Fruit fly (Drosophila melanogaster) whole organism, adult: ENCODE data around the gene CG5172.

ENCODE experiments used
- CG11617 ChIP-seq: fragments of 200-800 bp; sonication (Bioruptor generic); optimal IDR thresholded peaks from 2 replicates; lab custom pipeline; 2017; ENCODE audit warnings: mild to moderate bottlenecking, missing biosample characterization, missing genetic modification reagents, missing genetic modification characterization
- CG12768 ChIP-seq: fragments of 200-800 bp; sonication (Bioruptor generic); optimal IDR thresholded peaks from 2 replicates; lab custom pipeline; 2017; ENCODE audit warnings: missing biosample characterization, missing genetic modification characterization, mild to moderate bottlenecking, moderate library complexity, missing genetic modification reagents
- CG14711 ChIP-seq: fragments of 200-800 bp; sonication (Bioruptor generic); optimal IDR thresholded peaks from 2 replicates; lab custom pipeline; 2018; ENCODE audit warnings: missing biosample characterization, mild to moderate bottlenecking, missing genetic modification characterization, moderate library complexity
- CG1620 ChIP-seq: fragments of 200-800 bp; sonication (Bioruptor generic); optimal IDR thresholded peaks from 2 replicates; lab custom pipeline; 2016; ENCODE audit warnings: missing biosample characterization, missing genetic modification characterization
- CG33017 ChIP-seq: fragments of 200-800 bp; sonication (Bioruptor generic); optimal IDR thresholded peaks from 2 replicates; lab custom pipeline; 2018; ENCODE audit warnings: missing biosample characterization, mild to moderate bottlenecking, missing genetic modification characterization, moderate library complexity
- CG5204 ChIP-seq: fragments of 200-800 bp; sonication (Bioruptor generic); optimal IDR thresholded peaks from 2 replicates; lab custom pipeline; 2016; ENCODE audit warnings: missing biosample characterization, missing genetic modification characterization
- CG7045 ChIP-seq: fragments of 200-800 bp; sonication (Bioruptor generic); optimal IDR thresholded peaks from 2 replicates; lab custom pipeline; 2017; ENCODE audit warnings: missing biosample characterization, mild to moderate bottlenecking, missing genetic modification characterization
- CG7101 ChIP-seq: fragments of 200-800 bp; sonication (Bioruptor generic); optimal IDR thresholded peaks from 2 replicates; lab custom pipeline; 2018; ENCODE audit warnings: missing biosample characterization, mild to moderate bottlenecking, missing genetic modification characterization, moderate library complexity
- Clk ChIP-seq: fragments of 200-800 bp; sonication (Bioruptor generic); optimal IDR thresholded peaks from 2 replicates; lab custom pipeline; 2017; ENCODE audit warnings: missing biosample characterization, missing genetic modification characterization
- Crg-1 ChIP-seq: fragments of 200-800 bp; sonication (Bioruptor generic); optimal IDR thresholded peaks from 2 replicates; lab custom pipeline; 2016; ENCODE audit warnings: missing biosample characterization, missing genetic modification characterization
- Hr96 ChIP-seq: fragments of 200-800 bp; sonication (Bioruptor generic); optimal IDR thresholded peaks from 2 replicates; lab custom pipeline; 2016; ENCODE audit warnings: missing biosample characterization, missing genetic modification characterization
- Mnt ChIP-seq: fragments of 200-800 bp; sonication (Bioruptor generic); optimal IDR thresholded peaks from 2 replicates; lab custom pipeline; 2016; ENCODE audit warnings: missing biosample characterization, mild to moderate bottlenecking, missing genetic modification characterization
- bab1 ChIP-seq: fragments of 200-800 bp; sonication (Bioruptor generic); optimal IDR thresholded peaks from 3 replicates; lab custom pipeline; 2019; ENCODE audit warnings: missing biosample characterization, mild to moderate bottlenecking, missing genetic modification characterization, moderate library complexity
- cic ChIP-seq: fragments of 200-800 bp; sonication (Bioruptor generic); optimal IDR thresholded peaks from 2 replicates; lab custom pipeline; 2017; ENCODE audit warnings: missing biosample characterization, mild to moderate bottlenecking, missing genetic modification characterization, moderate library complexity
- cnc ChIP-seq, 2 experiments: fragments of >200 bp; optimal IDR thresholded peaks; 2 replicates each; lab custom pipeline; 2017
- kay ChIP-seq: fragments of 200-800 bp; sonication (Bioruptor generic); peaks from one replicate; lab custom pipeline; 2016; ENCODE audit warnings: missing biosample characterization, missing genetic modification characterization, borderline replicate concordance
- ovo ChIP-seq: fragments of 200-800 bp; sonication (Bioruptor generic); optimal IDR thresholded peaks from 2 replicates; lab custom pipeline; 2016; ENCODE audit warnings: missing biosample characterization, missing genetic modification characterization
- pad ChIP-seq: fragments of 200-800 bp; sonication (Bioruptor generic); optimal IDR thresholded peaks from 3 replicates; lab custom pipeline; 2017; ENCODE audit warnings: missing biosample characterization, missing genetic modification characterization, mild to moderate bottlenecking, moderate library complexity, missing genetic modification reagents
- tj ChIP-seq: fragments of 200-800 bp; sonication (Bioruptor generic); optimal IDR thresholded peaks from 3 replicates; lab custom pipeline; 2017; ENCODE audit warnings: missing biosample characterization, mild to moderate bottlenecking, missing genetic modification characterization, moderate library complexity
- toe ChIP-seq: fragments of 200-800 bp; sonication (Bioruptor generic); optimal IDR thresholded peaks from 2 replicates; lab custom pipeline; 2016; ENCODE audit warnings: missing biosample characterization, missing genetic modification characterization

The CG5172 gene

dm6 chrX:17188167-17188566 lies 33.1 kb upstream of the CG5172 start:
- TF ChIP-seq pad (GFP tag; lab: Kevin White, UChicago) (no peak), cic (GFP tag; lab: Kevin White, UChicago) (no peak), CG7045 (GFP tag; lab: Kevin White, UChicago) (no peak), kay (GFP tag; lab: Kevin White, UChicago) (no peak), ovo (GFP tag; lab: Kevin White, UChicago) (no peak), toe (GFP tag; lab: Kevin White, UChicago) (no peak)

- TF ChIP-seq CG12768 (GFP tag; lab: Kevin White, UChicago) = no peak
- TF ChIP-seq CG33017 (tag; lab: Kevin White, UChicago) = no peak
- no peak for TF ChIP-seq Crg-1 (GFP tag; lab: Kevin White, UChicago)
Measured at dm6 chrX:17202498-17203162, 18.6 kb upstream of the CG5172 start, which contains the start of the genes TTLL1A and CG5070. Gene TTLL1A, minus strand, starts transcription at chrX:17202598. Gene CG5070, plus strand, starts transcription at chrX:17203112.

- TF ChIP-seq Clk (no peak), pad (GFP tag; lab: Kevin White, UChicago) (no peak), CG7101 (tag; lab: Kevin White, UChicago) (no peak), toe (GFP tag; lab: Kevin White, UChicago) (no peak), CG5204 (GFP tag; lab: Kevin White, UChicago) (no peak), CG1620 (GFP tag; lab: Kevin White, UChicago) (no peak), cnc (optimal IDR thresholded peaks at IDR 0.05; lab: Kevin White, UChicago) (no peak), Hr96 (GFP tag; lab: Kevin White, UChicago) (no peak)
Measured at dm6 chrX:17205028-17205427, 16.2 kb upstream of the CG5172 start.

- no peak for TF ChIP-seq kay (GFP tag; lab: Kevin White, UChicago)
- no peak for TF ChIP-seq CG1620 (GFP tag; lab: Kevin White, UChicago)
- no peak for TF ChIP-seq toe (GFP tag; lab: Kevin White, UChicago)
- no peak for TF ChIP-seq cnc (optimal IDR thresholded peaks at IDR 0.05; lab: Kevin White, UChicago)
- TF ChIP-seq Crg-1 (GFP tag; lab: Kevin White, UChicago) = no peak
- no peak for TF ChIP-seq CG12768 (GFP tag; lab: Kevin White, UChicago)
- no peak for TF ChIP-seq CG5204 (GFP tag; lab: Kevin White, UChicago)
- no peak for TF ChIP-seq tj
Measured at dm6 chrX:17206046-17206445, 15.2 kb upstream of the CG5172 start, which contains the start of gene CG32564. Gene CG32564, plus strand, starts transcription at chrX:17206407.

dm6 chrX:17207865-17208486 lies 13.3 kb upstream of the CG5172 start, which contains the start of gene CG32563:
Gene CG32563, plus strand, starts transcription at chrX:17208436.
- TF ChIP-seq Hr96 (GFP tag; lab: Kevin White, UChicago) (no peak), ovo (GFP tag; lab: Kevin White, UChicago) (no peak), pad (GFP tag; lab: Kevin White, UChicago) (no peak), CG5204 (GFP tag; lab: Kevin White, UChicago) (no peak), CG12768 (GFP tag; lab: Kevin White, UChicago) (no peak), kay (GFP tag; lab: Kevin White, UChicago) (no peak), CG33017 (tag; lab: Kevin White, UChicago) (no peak), CG11617 (GFP tag; lab: Kevin White, UChicago) (no peak), toe (GFP tag; lab: Kevin White, UChicago) (no peak), Mnt (GFP tag; lab: Kevin White, UChicago) (no peak), cic (GFP tag; lab: Kevin White, UChicago) (no peak), Crg-1 (GFP tag; lab: Kevin White, UChicago) (no peak)

- TF ChIP-seq CG11617 (GFP tag; lab: Kevin White, UChicago) (no peak), bab1 (no peak), kay (GFP tag; lab: Kevin White, UChicago) (no peak), CG33017 (tag; lab: Kevin White, UChicago) (no peak), CG7045 (GFP tag; lab: Kevin White, UChicago) (no peak), CG14711 (no peak), cic (GFP tag; lab: Kevin White, UChicago) (no peak), tj (no peak), cnc (optimal IDR thresholded peaks at IDR 0.05; lab: Kevin White, UChicago) (no peak), CG5204 (GFP tag; lab: Kevin White, UChicago) (no peak)
Measured at dm6 chrX:17209897-17210296, 11.3 kb upstream of the CG5172 start, which contains the start of gene CG12995. Gene CG12995, minus strand, starts transcription at chrX:17209997.

dm6 chrX:17212007-17212406 lies 9.2 kb upstream of the CG5172 start, which contains the start of gene CG18258:
Gene CG18258, plus strand, starts transcription at chrX:17212307.
- TF ChIP-seq tj (no peak), ovo (GFP tag; lab: Kevin White, UChicago) (no peak), bab1 (no peak), cnc (optimal IDR thresholded peaks at IDR 0.05; lab: Kevin White, UChicago) (no peak), CG1620 (GFP tag; lab: Kevin White, UChicago) (no peak), kay (GFP tag; lab: Kevin White, UChicago) (no peak), toe (GFP tag; lab: Kevin White, UChicago) (no peak), Hr96 (GFP tag; lab: Kevin White, UChicago) (no peak), CG5204 (GFP tag; lab: Kevin White, UChicago) (no peak), cic (GFP tag; lab: Kevin White, UChicago) (no peak), CG33017 (tag; lab: Kevin White, UChicago) (no peak)
